Fruit fly (Drosophila melanogaster): ENCODE measurements around the gene Task6.

Task6 gene

dm6 chr3R:13711735-13712134 lies 37.4 kb upstream of the Task6 start, which contains the start of the genes primo-1 and primo-2:
Gene primo-1, minus strand, starts transcription at chr3R:13711835.
Gene primo-2, minus strand, starts transcription at chr3R:13711835.
- TF ChIP-seq CG4496 (GFP tag; IDR thresholded peaks at IDR 0.05) (no peak), CG15710 (tag; optimal IDR thresholded peaks at IDR 0.05) (no peak), fd96Ca (GFP tag; IDR thresholded peaks at IDR 0.05) (no peak)

- TF ChIP-seq CG17806 (tag; optimal IDR thresholded peaks at IDR 0.05): no peak
- peak; percentile 32 for TF ChIP-seq D1 (tag; optimal IDR thresholded peaks at IDR 0.05)
- TF ChIP-seq EcR (GFP tag; optimal IDR thresholded peaks at IDR 0.05): no peak
- TF ChIP-seq Pif1B (GFP tag; optimal IDR thresholded peaks at IDR 0.05): no peak
- no peak for TF ChIP-seq CG34367 (tag; optimal IDR thresholded peaks at IDR 0.05)
- TF ChIP-seq CG13204 (GFP tag; optimal IDR thresholded peaks at IDR 0.05): no peak
- TF ChIP-seq CG9948 (tag; optimal IDR thresholded peaks at IDR 0.05): no peak
- no peak for TF ChIP-seq rn (GFP tag; IDR thresholded peaks at IDR 0.05)
- peak; percentile 26 for TF ChIP-seq CG8159 (tag; optimal IDR thresholded peaks at IDR 0.05)
- TF ChIP-seq CG14655 (GFP tag; optimal IDR thresholded peaks at IDR 0.05): no peak
- peak; percentile 13; the same call in 1 of the 2 replicates for TF ChIP-seq Ets98B (GFP tag; IDR thresholded peaks at IDR 0.05)
- no peak for TF ChIP-seq Snoo (tag; optimal IDR thresholded peaks at IDR 0.05)
- peak; percentile 36 for TF ChIP-seq Pif1A (GFP tag; optimal IDR thresholded peaks at IDR 0.05)
- TF ChIP-seq CG12605 (GFP tag; IDR thresholded peaks at IDR 0.05): 0 out of 2 replicates have a peak, but pooled peaks have one; percentile 30
- peak; percentile 48; the same call in 2 of the 3 replicates for TF ChIP-seq fd96Ca (GFP tag; IDR thresholded peaks at IDR 0.05)
- no peak for TF ChIP-seq CG10348 (GFP tag; IDR thresholded peaks at IDR 0.05)
- peak; percentile 4 for TF ChIP-seq CG15710 (tag; optimal IDR thresholded peaks at IDR 0.05)
- TF ChIP-seq gl (tag; optimal IDR thresholded peaks at IDR 0.05): peak; percentile 16
- peak; percentile 63 for TF ChIP-seq CG4496 (GFP tag; IDR thresholded peaks at IDR 0.05)
- no peak for TF ChIP-seq CG8301 (tag; optimal IDR thresholded peaks at IDR 0.05)
- 0 out of 2 replicates have a peak, but pooled peaks have one; percentile 12 for TF ChIP-seq CG32121 (GFP tag; IDR thresholded peaks at IDR 0.05)
These were observed 36.3 kb upstream of the Task6 start for dm6 chr3R:13710645-13711044.

dm6 chr3R:13709839-13710238 lies 35.5 kb upstream of the Task6 start, which contains the start of gene Argp:
Gene Argp, minus strand, starts transcription at chr3R:13709939.
- no peak for TF ChIP-seq CG4496 (GFP tag; IDR thresholded peaks at IDR 0.05)
- no peak for TF ChIP-seq Pif1A (GFP tag; optimal IDR thresholded peaks at IDR 0.05)
- no peak for TF ChIP-seq EcR (GFP tag; optimal IDR thresholded peaks at IDR 0.05)
- no peak for TF ChIP-seq Pif1B (GFP tag; optimal IDR thresholded peaks at IDR 0.05)
- TF ChIP-seq gl (tag; optimal IDR thresholded peaks at IDR 0.05): no peak
- no peak for TF ChIP-seq CG8301 (tag; optimal IDR thresholded peaks at IDR 0.05)
- no peak for TF ChIP-seq CG34367 (tag; optimal IDR thresholded peaks at IDR 0.05)
- TF ChIP-seq CG10348 (GFP tag; IDR thresholded peaks at IDR 0.05): no peak
- no peak for TF ChIP-seq CG13204 (GFP tag; optimal IDR thresholded peaks at IDR 0.05)
- no peak for TF ChIP-seq CG32121 (GFP tag; IDR thresholded peaks at IDR 0.05)
- no peak for TF ChIP-seq CG9948 (tag; optimal IDR thresholded peaks at IDR 0.05)
- TF ChIP-seq fd96Ca (GFP tag; IDR thresholded peaks at IDR 0.05): no peak
- TF ChIP-seq CG14655 (GFP tag; optimal IDR thresholded peaks at IDR 0.05): no peak
- no peak for TF ChIP-seq Snoo (tag; optimal IDR thresholded peaks at IDR 0.05)

- TF ChIP-seq CG12605 (GFP tag; IDR thresholded peaks at IDR 0.05): no peak
- TF ChIP-seq CG13204 (GFP tag; optimal IDR thresholded peaks at IDR 0.05): no peak
- no peak for TF ChIP-seq CG4496 (GFP tag; IDR thresholded peaks at IDR 0.05)
- no peak for TF ChIP-seq CG34367 (tag; optimal IDR thresholded peaks at IDR 0.05)
- TF ChIP-seq CG17806 (tag; optimal IDR thresholded peaks at IDR 0.05): no peak
- TF ChIP-seq CG14655 (GFP tag; optimal IDR thresholded peaks at IDR 0.05): no peak
- TF ChIP-seq EcR (GFP tag; optimal IDR thresholded peaks at IDR 0.05): no peak
- no peak for TF ChIP-seq CG32121 (GFP tag; IDR thresholded peaks at IDR 0.05)
- no peak for TF ChIP-seq fd96Ca (GFP tag; IDR thresholded peaks at IDR 0.05)
- no peak for TF ChIP-seq rn (GFP tag; IDR thresholded peaks at IDR 0.05)
- TF ChIP-seq gl (tag; optimal IDR thresholded peaks at IDR 0.05): no peak
- no peak for TF ChIP-seq CG10348 (GFP tag; IDR thresholded peaks at IDR 0.05)
- TF ChIP-seq CG8301 (tag; optimal IDR thresholded peaks at IDR 0.05): no peak
- TF ChIP-seq D1 (tag; optimal IDR thresholded peaks at IDR 0.05): no peak
- TF ChIP-seq CG15710 (tag; optimal IDR thresholded peaks at IDR 0.05): no peak
- TF ChIP-seq Ets98B (GFP tag; IDR thresholded peaks at IDR 0.05): no peak
- TF ChIP-seq CG8159 (tag; optimal IDR thresholded peaks at IDR 0.05): no peak
These were observed 32.1 kb upstream of the Task6 start, which contains the start of gene Adgf-C for dm6 chr3R:13706457-13706856. Gene Adgf-C, plus strand, starts transcription at chr3R:13706757.

dm6 chr3R:13705292-13705885 lies 31.0 kb upstream of the Task6 start, which contains the start of gene Adgf-D:
Gene Adgf-D, minus strand, starts transcription at chr3R:13705402.
- TF ChIP-seq Pif1A (GFP tag; optimal IDR thresholded peaks at IDR 0.05) (no peak), CG15710 (tag; optimal IDR thresholded peaks at IDR 0.05) (no peak), EcR (GFP tag; optimal IDR thresholded peaks at IDR 0.05) (no peak), CG14655 (GFP tag; optimal IDR thresholded peaks at IDR 0.05) (no peak), CG10348 (GFP tag; IDR thresholded peaks at IDR 0.05) (no peak), rn (GFP tag; IDR thresholded peaks at IDR 0.05) (no peak), fd96Ca (GFP tag; IDR thresholded peaks at IDR 0.05) (no peak), Snoo (tag; optimal IDR thresholded peaks at IDR 0.05) (no peak), CG4496 (GFP tag; IDR thresholded peaks at IDR 0.05) (no peak), CG8301 (tag; optimal IDR thresholded peaks at IDR 0.05) (no peak), CG9948 (tag; optimal IDR thresholded peaks at IDR 0.05) (no peak), CG34367 (tag; optimal IDR thresholded peaks at IDR 0.05) (no peak), Pif1B (GFP tag; optimal IDR thresholded peaks at IDR 0.05) (no peak)

- TF ChIP-seq CG14655 (GFP tag; optimal IDR thresholded peaks at IDR 0.05) (no peak), D1 (tag; optimal IDR thresholded peaks at IDR 0.05) (no peak), fd96Ca (GFP tag; IDR thresholded peaks at IDR 0.05) (no peak), CG8159 (tag; optimal IDR thresholded peaks at IDR 0.05) (no peak), CG12605 (GFP tag; IDR thresholded peaks at IDR 0.05) (no peak), CG10348 (GFP tag; IDR thresholded peaks at IDR 0.05) (no peak), CG9948 (tag; optimal IDR thresholded peaks at IDR 0.05) (no peak), CG17806 (tag; optimal IDR thresholded peaks at IDR 0.05) (no peak), CG32121 (GFP tag; IDR thresholded peaks at IDR 0.05) (no peak), EcR (GFP tag; optimal IDR thresholded peaks at IDR 0.05) (no peak), rn (GFP tag; IDR thresholded peaks at IDR 0.05) (no peak), Ets98B (GFP tag; IDR thresholded peaks at IDR 0.05) (no peak), gl (tag; optimal IDR thresholded peaks at IDR 0.05) (no peak), CG8301 (tag; optimal IDR thresholded peaks at IDR 0.05) (no peak)
These were observed 26.4 kb upstream of the Task6 start, which contains the start of gene f-cup for dm6 chr3R:13700738-13701137. Gene f-cup, minus strand, starts transcription at chr3R:13700838.

All from whole organism, pupa.